Fruit fly (Drosophila melanogaster): ENCODE results near the gene CG42852.

Gene CG42852

DNA sequence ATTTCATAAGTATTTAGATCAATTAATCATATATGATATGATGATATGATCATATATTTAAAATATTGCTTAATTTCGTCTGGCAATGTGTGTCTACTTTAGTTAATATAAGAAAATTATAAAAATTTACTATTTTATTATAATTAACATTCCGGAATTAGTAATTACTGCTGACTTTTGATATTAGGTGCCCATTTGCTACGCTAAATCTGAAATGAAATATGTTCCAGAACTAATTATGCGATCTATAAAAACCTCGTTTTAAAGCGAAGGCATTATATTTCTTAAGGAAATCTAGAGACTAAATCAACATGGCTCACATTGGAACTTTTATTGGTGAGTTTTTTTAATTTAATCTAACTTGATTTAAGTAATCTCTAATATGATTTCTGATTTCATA, at the start of gene CG42852:
Gene CG42852, plus strand, starts transcription at position 301 of the 400 bp plus-strand sequence.
- TF ChIP-seq insv (optimal IDR thresholded peaks at IDR 0.05) (no peak), Myc (optimal IDR thresholded peaks at IDR 0.05) (no peak), Sin3A (optimal IDR thresholded peaks at IDR 0.05) (no peak), ttk (optimal IDR thresholded peaks at IDR 0.05) (no peak), h (optimal IDR thresholded peaks at IDR 0.05) (no peak), psq (optimal IDR thresholded peaks at IDR 0.05) (no peak)

DNA sequence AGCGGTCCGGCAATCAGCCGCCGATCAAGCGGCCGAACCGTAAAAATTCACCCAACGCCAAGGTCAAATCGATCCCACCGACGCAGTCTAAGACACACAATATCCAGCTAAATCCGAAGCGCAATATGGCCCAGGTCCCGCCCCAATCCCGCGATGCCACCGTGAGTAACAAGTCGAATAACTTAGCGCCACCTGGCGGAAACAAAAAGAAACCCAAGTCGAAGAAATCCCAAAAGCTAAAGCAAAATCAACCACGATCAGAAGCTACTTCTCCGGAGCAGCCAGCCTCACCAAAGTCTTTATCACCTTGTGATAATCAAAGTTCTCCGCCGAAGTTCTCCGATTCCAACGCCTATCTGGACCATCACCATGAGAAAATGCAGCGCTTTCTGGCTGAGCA, 49.7 kb upstream of the CG42852 start:
- TF ChIP-seq insv (optimal IDR thresholded peaks at IDR 0.05) (no peak), ttk (optimal IDR thresholded peaks at IDR 0.05) (no peak), h (optimal IDR thresholded peaks at IDR 0.05) (no peak), Myc (optimal IDR thresholded peaks at IDR 0.05) (no peak), psq (optimal IDR thresholded peaks at IDR 0.05) (no peak), Sin3A (optimal IDR thresholded peaks at IDR 0.05) (no peak)

- TF ChIP-seq psq (optimal IDR thresholded peaks at IDR 0.05) (no peak), insv (optimal IDR thresholded peaks at IDR 0.05) (no peak), ttk (optimal IDR thresholded peaks at IDR 0.05) (no peak), Sin3A (optimal IDR thresholded peaks at IDR 0.05) (no peak), Myc (optimal IDR thresholded peaks at IDR 0.05) (no peak), h (optimal IDR thresholded peaks at IDR 0.05) (no peak)
Measured at dm6 chr3L:16708738-16709350, 46.4 kb upstream of the CG42852 start.

DNA sequence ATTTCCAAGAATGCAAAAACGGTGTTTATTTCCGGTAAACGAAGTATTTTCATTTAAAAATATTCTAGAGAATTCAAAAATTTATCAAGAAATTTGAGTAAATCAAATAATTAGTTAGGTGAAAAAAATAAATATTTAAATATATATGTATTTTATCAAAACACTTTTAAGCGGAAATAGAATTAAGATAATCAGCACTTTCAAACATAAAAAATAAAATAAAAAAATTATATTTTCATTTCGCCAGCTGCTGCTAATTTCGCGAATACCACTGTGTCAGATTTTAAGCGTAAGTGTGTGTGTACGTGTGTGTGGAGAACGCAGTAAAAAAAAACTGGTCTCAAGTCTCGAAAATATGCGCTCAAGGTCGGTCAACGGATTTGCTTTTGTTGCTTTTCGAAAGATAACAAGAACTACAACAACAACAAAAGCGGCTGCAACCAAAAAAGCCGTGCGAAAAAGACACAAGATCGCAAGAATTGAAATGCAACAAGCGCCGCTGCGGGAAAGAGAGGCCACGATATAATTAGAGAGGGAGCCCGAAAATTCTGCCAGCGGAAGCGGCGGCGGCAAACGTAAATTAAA, 45.5 kb upstream of the CG42852 start:
- TF ChIP-seq Sin3A (optimal IDR thresholded peaks at IDR 0.05) (no peak), insv (optimal IDR thresholded peaks at IDR 0.05) (no peak), Myc (optimal IDR thresholded peaks at IDR 0.05) (no peak), ttk (optimal IDR thresholded peaks at IDR 0.05) (no peak), h (optimal IDR thresholded peaks at IDR 0.05) (no peak), psq (optimal IDR thresholded peaks at IDR 0.05) (no peak)

dm6 chr3L:16710258-16711020, 44.9 kb upstream of the CG42852 start:
- TF ChIP-seq insv (optimal IDR thresholded peaks at IDR 0.05) (no peak), ttk (optimal IDR thresholded peaks at IDR 0.05) (no peak), h (optimal IDR thresholded peaks at IDR 0.05) (no peak), psq (optimal IDR thresholded peaks at IDR 0.05) (no peak)

DNA sequence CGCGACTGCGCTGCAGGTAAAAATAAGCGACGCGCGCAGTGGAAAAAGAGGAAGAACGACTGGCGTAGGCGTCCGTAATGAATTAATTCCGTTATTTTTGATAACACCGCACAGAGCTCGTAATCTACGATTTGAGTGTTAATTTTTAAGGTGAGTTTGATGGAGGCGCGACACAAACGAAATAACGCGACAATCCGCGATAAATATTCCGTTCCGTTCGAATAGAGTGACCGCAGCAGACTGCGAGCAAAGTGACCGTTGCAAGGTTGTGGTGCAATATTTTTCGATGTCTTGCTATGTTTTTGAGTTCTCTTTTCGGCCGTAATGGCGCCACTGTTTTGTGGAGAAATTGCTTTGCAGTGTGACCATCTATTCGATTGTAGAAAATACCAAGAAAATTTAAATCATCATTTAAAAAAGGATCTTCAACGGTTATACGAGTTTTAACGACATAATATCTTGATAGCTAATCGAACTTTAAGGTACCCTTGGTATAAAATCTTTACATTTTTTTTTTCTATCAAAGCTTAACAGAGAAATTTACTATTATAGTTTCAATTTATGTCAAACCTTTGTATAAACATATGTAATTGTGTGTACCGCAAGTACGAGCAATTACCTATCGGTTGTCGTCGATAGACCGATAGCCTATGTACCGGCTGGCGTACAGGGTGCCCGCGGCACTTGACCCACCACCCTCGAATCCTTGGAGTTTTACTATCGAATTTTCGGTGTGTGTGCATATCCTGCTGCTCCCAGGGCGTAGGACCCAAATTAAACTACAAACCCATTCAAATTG, 43.7 kb upstream of the CG42852 start, which contains the start of the genes CG43954, Lasp and Dab:
Gene CG43954, minus strand, starts transcription at position 248 of the 799 bp plus-strand sequence.
Gene Lasp, minus strand, starts transcription at position 248 of the 799 bp plus-strand sequence.
Gene Dab, plus strand, starts transcription at position 697 of the 799 bp plus-strand sequence.
- no peak for TF ChIP-seq psq (optimal IDR thresholded peaks at IDR 0.05)
- TF ChIP-seq ttk (optimal IDR thresholded peaks at IDR 0.05) = no peak
- no peak for TF ChIP-seq Sin3A (optimal IDR thresholded peaks at IDR 0.05)
- TF ChIP-seq insv (optimal IDR thresholded peaks at IDR 0.05) = no peak
- no peak for TF ChIP-seq h (optimal IDR thresholded peaks at IDR 0.05)
- no peak for TF ChIP-seq Myc (optimal IDR thresholded peaks at IDR 0.05)

dm6 chr3L:16712371-16712770, 42.9 kb upstream of the CG42852 start:
- no peak for TF ChIP-seq psq (optimal IDR thresholded peaks at IDR 0.05)
- no peak for TF ChIP-seq insv (optimal IDR thresholded peaks at IDR 0.05)
- TF ChIP-seq Sin3A (optimal IDR thresholded peaks at IDR 0.05) = no peak
- TF ChIP-seq Myc (optimal IDR thresholded peaks at IDR 0.05) = no peak
- no peak for TF ChIP-seq ttk (optimal IDR thresholded peaks at IDR 0.05)
- TF ChIP-seq h (optimal IDR thresholded peaks at IDR 0.05) = no peak

- no peak for TF ChIP-seq psq (optimal IDR thresholded peaks at IDR 0.05)
- TF ChIP-seq h (optimal IDR thresholded peaks at IDR 0.05) = no peak
- no peak for TF ChIP-seq Myc (optimal IDR thresholded peaks at IDR 0.05)
Measured at dm6 chr3L:16713446-16714192, 41.7 kb upstream of the CG42852 start.

DNA sequence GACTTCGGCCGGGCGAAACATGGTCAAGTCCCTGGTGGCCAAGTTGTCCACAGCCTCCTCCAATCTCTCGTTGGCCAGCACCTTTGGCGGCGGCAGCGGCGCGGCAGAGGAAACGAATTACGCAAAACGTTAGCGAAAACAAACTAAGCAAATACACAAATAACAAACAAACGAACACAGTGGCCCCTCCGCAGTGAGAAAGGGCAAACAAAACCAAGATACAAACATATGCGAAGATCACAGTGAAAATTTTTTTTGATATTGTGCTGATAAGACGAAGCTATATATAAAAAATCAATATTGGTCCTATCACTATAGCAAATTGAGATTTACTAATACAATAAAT, 41.1 kb upstream of the CG42852 start:
- TF ChIP-seq ttk (optimal IDR thresholded peaks at IDR 0.05) (no peak), Sin3A (optimal IDR thresholded peaks at IDR 0.05) (no peak), h (optimal IDR thresholded peaks at IDR 0.05) (no peak), insv (optimal IDR thresholded peaks at IDR 0.05) (no peak), Myc (optimal IDR thresholded peaks at IDR 0.05) (no peak), psq (optimal IDR thresholded peaks at IDR 0.05) (no peak)

DNA sequence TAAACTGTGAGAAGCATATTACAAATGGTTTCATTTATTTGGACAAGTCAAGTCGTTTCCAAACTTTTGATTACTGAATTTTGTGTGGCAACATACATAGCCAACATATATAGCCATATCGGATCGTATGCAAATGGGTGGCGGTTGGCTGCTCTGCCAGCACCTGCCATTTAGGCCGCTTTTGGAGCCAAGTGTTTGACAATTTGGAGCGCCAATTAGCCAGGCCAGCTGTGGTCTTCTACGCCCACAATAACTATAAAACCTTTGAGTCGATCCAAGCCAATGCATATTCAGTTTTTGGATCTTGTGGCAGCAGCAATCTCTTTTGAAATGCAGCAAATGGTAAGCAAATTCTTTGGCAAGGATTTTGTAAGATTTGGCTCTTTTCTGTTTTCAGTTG, 30.7 kb upstream of the CG42852 start, which contains the start of gene CG13031:
Gene CG13031, plus strand, starts transcription at position 301 of the 400 bp plus-strand sequence.
- TF ChIP-seq h (optimal IDR thresholded peaks at IDR 0.05) (no peak), Sin3A (optimal IDR thresholded peaks at IDR 0.05) (no peak), psq (optimal IDR thresholded peaks at IDR 0.05) (no peak), insv (optimal IDR thresholded peaks at IDR 0.05) (no peak)

DNA sequence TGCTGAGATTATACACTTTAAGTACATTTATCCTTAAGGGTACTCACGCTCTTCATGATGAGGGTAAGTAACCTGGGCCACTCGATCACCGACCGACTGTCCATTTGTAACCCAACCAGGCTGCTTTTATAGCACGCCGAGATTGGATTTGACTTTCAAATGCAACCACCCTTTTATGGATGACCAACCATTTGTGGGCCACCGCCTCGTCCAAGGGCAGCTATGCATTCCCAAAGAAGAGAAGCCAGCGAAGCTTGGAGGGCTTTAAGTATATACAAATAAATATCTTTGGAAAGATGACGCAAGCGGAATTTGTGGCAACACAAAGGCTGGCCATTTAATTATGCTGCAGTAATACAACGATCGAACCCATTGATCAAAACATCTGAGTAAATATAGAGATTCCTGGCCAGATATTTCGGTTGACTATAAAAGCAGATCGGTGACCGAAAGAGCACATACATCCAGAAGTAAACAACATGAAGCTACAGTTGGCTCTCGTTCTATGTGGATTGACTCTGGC, 29.2 kb upstream of the CG42852 start, which contains the start of the genes CG13026 and PGRP-SB2:
Gene CG13026, minus strand, starts transcription at position 101 of the 523 bp plus-strand sequence.
Gene PGRP-SB2, plus strand, starts transcription at position 473 of the 523 bp plus-strand sequence.
- TF ChIP-seq ttk (optimal IDR thresholded peaks at IDR 0.05) (no peak), insv (optimal IDR thresholded peaks at IDR 0.05) (no peak), psq (optimal IDR thresholded peaks at IDR 0.05) (no peak), Myc (optimal IDR thresholded peaks at IDR 0.05) (no peak), h (optimal IDR thresholded peaks at IDR 0.05) (no peak), Sin3A (optimal IDR thresholded peaks at IDR 0.05) (no peak)

Data from Kc167 (cell line).